Worm (Caenorhabditis elegans) whole organism, late embryonic: Measurements from ENCODE around the gene orc-5.

Experiments
- dmd-4 ChIP-seq: sonication (generic microtip); optimal IDR thresholded peaks from 2 replicates; lab custom pipeline; 2016; ENCODE audit warnings: borderline replicate concordance, missing genetic modification characterization, missing compliant biosample characterization
- dve-1 ChIP-seq: sonication (generic microtip); optimal IDR thresholded peaks from 2 replicates; lab custom pipeline; 2017; ENCODE audit warnings: antibody characterized with exemption, mild to moderate bottlenecking, missing genetic modification characterization, missing compliant biosample characterization
- sox-2 ChIP-seq: fragments of 200-800 bp; sonication (Bioruptor generic); IDR thresholded peaks from 2 replicates; pipeline ENCODE4 v1.3.6; 2022; ENCODE audit warnings: missing genetic modification reagents, missing genetic modification characterization, missing compliant biosample characterization

- TF ChIP-seq sox-2 (GFP tag; lab: Robert Waterston, UW), result no peak
- TF ChIP-seq dmd-4 (tag; lab: Kevin White, UChicago), result no peak
- no peak for TF ChIP-seq dve-1 (tag; lab: Kevin White, UChicago)
These were observed 48.6 kb downstream of the orc-5 start, which contains the start of the genes K08C7.6 and R102.1 for ce11 chrIV:10685758-10686157.
